Worm (Caenorhabditis elegans): ENCODE results near the gene zmp-1.

The zmp-1 gene

ce11 chrIII:5948162-5948933, 15.6 kb upstream of the zmp-1 start, which contains the start of the genes F25B5.6 and F25B5.3:
F25B5.6 (minus strand) TSS chrIII:5948733.
F25B5.3 (plus strand) TSS chrIII:5948883.
- TF ChIP-seq tbx-7 (tag; optimal IDR thresholded peaks at IDR 0.05) (no peak), unc-42 (tag; optimal IDR thresholded peaks at IDR 0.05) (peak; percentile 35), rnt-1 (tag; optimal IDR thresholded peaks at IDR 0.05) (no peak)

- no peak for TF ChIP-seq ceh-45 (GFP tag; IDR thresholded peaks at IDR 0.05)
- no peak for TF ChIP-seq rnt-1 (tag; optimal IDR thresholded peaks at IDR 0.05)
Observed at ce11 chrIII:5945865-5946264, 13.1 kb upstream of the zmp-1 start, which contains the start of gene F25B5.5. F25B5.5 (minus strand) TSS chrIII:5946124.

- no peak for TF ChIP-seq ahr-1 (tag; optimal IDR thresholded peaks at IDR 0.05)
- no peak for TF ChIP-seq madf-2 (tag; optimal IDR thresholded peaks at IDR 0.05)
- peak; percentile 86 for TF ChIP-seq ama-1 (optimal IDR thresholded peaks at IDR 0.05)
- no peak for TF ChIP-seq ztf-16 (tag; optimal IDR thresholded peaks at IDR 0.05)
Observed at ce11 chrIII:5943368-5944180, 10.8 kb upstream of the zmp-1 start.

ce11 chrIII:5942104-5942503, 9.4 kb upstream of the zmp-1 start:
- TF ChIP-seq pros-1 (tag; optimal IDR thresholded peaks at IDR 0.05), result no peak
- TF ChIP-seq hlh-15 (tag; optimal IDR thresholded peaks at IDR 0.05), result no peak
- no peak for TF ChIP-seq pha-4 (tag; optimal IDR thresholded peaks at IDR 0.05)
- no peak for TF ChIP-seq ceh-6 (GFP tag; optimal IDR thresholded peaks at IDR 0.05)
- no peak for TF ChIP-seq nhr-232 (tag; optimal IDR thresholded peaks at IDR 0.05)

- TF ChIP-seq elt-2 (tag; optimal IDR thresholded peaks at IDR 0.05) (peak; percentile 18), ama-1 (optimal IDR thresholded peaks at IDR 0.05) (peak; percentile 84), ceh-31 (tag; optimal IDR thresholded peaks at IDR 0.05) (peak; percentile 38), hlh-30 (tag; optimal IDR thresholded peaks at IDR 0.05; ENCODE audit: insufficient read depth) (peak; percentile 94), unc-55 (GFP tag; optimal IDR thresholded peaks at IDR 0.05) (peak; percentile 35), sdc-2 (tag; optimal IDR thresholded peaks at IDR 0.05) (no peak), ceh-19 (GFP tag; optimal IDR thresholded peaks at IDR 0.05) (no peak), nhr-232 (tag; optimal IDR thresholded peaks at IDR 0.05) (peak; percentile 5), C08G9.2 (tag; optimal IDR thresholded peaks at IDR 0.05) (peak; percentile 44), nfya-1 (tag; optimal IDR thresholded peaks at IDR 0.05) (peak; percentile 61), pat-9 (tag; optimal IDR thresholded peaks at IDR 0.05) (no peak), ceh-48 (tag; optimal IDR thresholded peaks at IDR 0.05) (peak; percentile 95), ceh-14 (tag; optimal IDR thresholded peaks at IDR 0.05) (peak; percentile 5)
Observed at ce11 chrIII:5940525-5940974, 7.8 kb upstream of the zmp-1 start.

ce11 chrIII:5939453-5940296, 6.9 kb upstream of the zmp-1 start, which contains the start of gene ubq-1:
ubq-1 (plus strand) TSS chrIII:5940254.
- TF ChIP-seq hlh-30 (tag; optimal IDR thresholded peaks at IDR 0.05; ENCODE audit: insufficient read depth) (peak; percentile 41), ref-2 (tag; optimal IDR thresholded peaks at IDR 0.05) (peak; percentile 36), ceh-34 (tag; optimal IDR thresholded peaks at IDR 0.05) (no peak)

Measured in whole organism, late embryonic.